Worm (Caenorhabditis elegans): ENCODE results near the gene T10B5.10.

The T10B5.10 gene

ce11 chrV:1849992-1850391, 6.1 kb downstream of the T10B5.10 start:
- TF ChIP-seq ceh-8 (GFP tag; optimal IDR thresholded peaks at IDR 0.05) = peak; percentile 57

- TF ChIP-seq Y116A8C.19 (tag; optimal IDR thresholded peaks at IDR 0.05; ENCODE audit: borderline replicate concordance) (no peak), pqm-1 (tag; optimal IDR thresholded peaks at IDR 0.05) (no peak), ceh-82 (tag; optimal IDR thresholded peaks at IDR 0.05) (no peak), skn-1 (tag; optimal IDR thresholded peaks at IDR 0.05) (no peak), elt-3 (tag; optimal IDR thresholded peaks at IDR 0.05) (no peak), lin-35 (GFP tag; optimal IDR thresholded peaks at IDR 0.05) (no peak), nhr-11 (tag; optimal IDR thresholded peaks at IDR 0.05) (no peak), lin-13 (GFP tag; optimal IDR thresholded peaks at IDR 0.05) (no peak), lin-39 (tag; optimal IDR thresholded peaks at IDR 0.05) (no peak), unc-86 (tag; optimal IDR thresholded peaks at IDR 0.05) (no peak), swsn-7 (tag; optimal IDR thresholded peaks at IDR 0.05) (no peak), nhr-12 (tag; optimal IDR thresholded peaks at IDR 0.05) (no peak), isw-1 (GFP tag; IDR thresholded peaks at IDR 0.05) (no peak), aha-1 (tag; optimal IDR thresholded peaks at IDR 0.05) (no peak), unc-130 (tag; optimal IDR thresholded peaks at IDR 0.05) (no peak), ces-1 (GFP tag; optimal IDR thresholded peaks at IDR 0.05) (no peak), grh-1 (GFP tag; IDR thresholded peaks at IDR 0.05) (no peak), nhr-237 (tag; optimal IDR thresholded peaks at IDR 0.05) (no peak), xbp-1 (tag; optimal IDR thresholded peaks at IDR 0.05) (no peak), snpc-4 (tag; optimal IDR thresholded peaks at IDR 0.05) (no peak)
These were observed 7.5 kb downstream of the T10B5.10 start for ce11 chrV:1848590-1848989.

- TF ChIP-seq elt-2 (tag; optimal IDR thresholded peaks at IDR 0.05) = peak; percentile 42
- TF ChIP-seq pag-3 (tag; optimal IDR thresholded peaks at IDR 0.05; ENCODE audit: borderline replicate concordance, insufficient read depth) = no peak
These were observed 10.1 kb downstream of the T10B5.10 start, which contains the start of gene T10B5.7 for ce11 chrV:1845977-1846376. Gene T10B5.7 (plus strand): TSS chrV:1846201.

- TF ChIP-seq isw-1 (GFP tag; IDR thresholded peaks at IDR 0.05) = no peak
- TF ChIP-seq dpl-1 (GFP tag; optimal IDR thresholded peaks at IDR 0.05) = no peak
- TF ChIP-seq pqm-1 (tag; optimal IDR thresholded peaks at IDR 0.05) = no peak
- TF ChIP-seq pax-3 (tag; optimal IDR thresholded peaks at IDR 0.05) = no peak
- no peak for TF ChIP-seq sptf-1 (tag; optimal IDR thresholded peaks at IDR 0.05)
- no peak for TF ChIP-seq swsn-7 (tag; optimal IDR thresholded peaks at IDR 0.05)
- no peak for TF ChIP-seq nhr-84 (tag; optimal IDR thresholded peaks at IDR 0.05)
- no peak for TF ChIP-seq mdl-1 (tag; optimal IDR thresholded peaks at IDR 0.05)
- TF ChIP-seq efl-1 (optimal IDR thresholded peaks at IDR 0.05) = no peak
- TF ChIP-seq efl-1 (GFP tag; optimal IDR thresholded peaks at IDR 0.05 in 1 of 2) = no peak
- TF ChIP-seq ceh-88 (GFP tag; IDR thresholded peaks at IDR 0.05) = no peak
- TF ChIP-seq egl-13 (tag; optimal IDR thresholded peaks at IDR 0.05) = no peak
- TF ChIP-seq nhr-19 (GFP tag; conservative IDR thresholded peaks at IDR 0.05) = no peak
- no peak for TF ChIP-seq sup-37 (GFP tag; optimal IDR thresholded peaks at IDR 0.05)
- TF ChIP-seq ces-1 (GFP tag; optimal IDR thresholded peaks at IDR 0.05) = no peak
- TF ChIP-seq aha-1 (tag; optimal IDR thresholded peaks at IDR 0.05) = no peak
- TF ChIP-seq unc-86 (tag; optimal IDR thresholded peaks at IDR 0.05) = no peak
- TF ChIP-seq fkh-4 (tag; optimal IDR thresholded peaks at IDR 0.05; ENCODE audit: borderline replicate concordance) = no peak
- no peak for TF ChIP-seq blmp-1 (tag; optimal IDR thresholded peaks at IDR 0.05)
- TF ChIP-seq nhr-77 (tag; optimal IDR thresholded peaks at IDR 0.05) = no peak
- TF ChIP-seq ceh-63 (GFP tag; optimal IDR thresholded peaks at IDR 0.05) = no peak
These were observed 14.3 kb downstream of the T10B5.10 start, which contains the start of gene T10B5.8 for ce11 chrV:1841744-1842143. Gene T10B5.8 (plus strand): TSS chrV:1842044.

Measured in whole organism, L1 larva.